Worm (Caenorhabditis elegans) whole organism, early embryonic: ENCODE results near the gene srh-192.

Experiments
- F13C5.2 ChIP-seq: sonication (generic microtip); optimal IDR thresholded peaks from 2 replicates; lab custom pipeline; 2017; ENCODE audit warnings: mild to moderate bottlenecking, missing genetic modification characterization, inconsistent platforms, missing compliant biosample characterization
- ama-1 ChIP-seq: fragments of 150-350 bp; optimal IDR thresholded peaks from 2 replicates; lab custom pipeline; 2014
- hnd-1 ChIP-seq: sonication (generic microtip); optimal IDR thresholded peaks from 2 replicates; lab custom pipeline; 2016; ENCODE audit warnings: missing genetic modification characterization, missing compliant biosample characterization

DNA sequence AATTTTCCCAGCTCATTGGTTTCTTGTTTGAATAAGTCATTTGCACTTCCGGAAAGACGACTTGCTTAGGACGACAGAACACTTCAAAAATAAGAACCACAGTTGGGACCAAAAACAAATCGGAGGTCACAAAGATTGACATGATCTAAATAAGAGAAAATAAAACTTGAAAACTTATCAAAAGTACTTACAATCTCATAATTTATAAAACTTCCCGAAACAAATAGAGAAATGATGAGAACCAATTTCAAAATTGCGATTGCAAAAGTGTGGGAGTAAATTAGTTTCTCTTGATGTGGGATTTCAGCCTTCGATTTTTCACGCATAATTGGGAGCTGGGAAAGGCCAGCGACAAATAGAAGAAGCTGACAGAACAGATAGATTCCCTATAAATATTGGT is 16.4 kb downstream of the srh-192 start, which contains the start of gene ZC132.11:
- no peak for TF ChIP-seq ama-1 (lab: Kevin White, UChicago)
- no peak for TF ChIP-seq hnd-1 (tag; lab: Kevin White, UChicago)
- TF ChIP-seq F13C5.2 = no peak
